Worm (Caenorhabditis elegans) whole organism, early embryonic: ENCODE measurements around the gene tig-2.

Source experiments
- B0310.2 ChIP-seq: sonication (generic microtip); optimal IDR thresholded peaks from 2 replicates; lab custom pipeline; 2016; ENCODE audit warnings: mild to moderate bottlenecking, missing genetic modification characterization, missing compliant biosample characterization
- F13C5.2 ChIP-seq: sonication (generic microtip); optimal IDR thresholded peaks from 2 replicates; lab custom pipeline; 2017; ENCODE audit warnings: mild to moderate bottlenecking, missing genetic modification characterization, inconsistent platforms, missing compliant biosample characterization
- aly-1 ChIP-seq: sonication (generic microtip); optimal IDR thresholded peaks from 2 replicates; lab custom pipeline; 2016; ENCODE audit warnings: missing genetic modification characterization, missing compliant biosample characterization
- ama-1 ChIP-seq: fragments of 150-350 bp; optimal IDR thresholded peaks from 2 replicates; lab custom pipeline; 2014
- ceh-13 ChIP-seq: fragments of 200-800 bp; sonication (Bioruptor generic); optimal IDR thresholded peaks from 2 replicates; lab custom pipeline; 2018; ENCODE audit warnings: mild to moderate bottlenecking, missing genetic modification characterization, missing compliant biosample characterization
- ceh-36 ChIP-seq: sonication (generic microtip); optimal IDR thresholded peaks from 2 replicates; lab custom pipeline; 2016; ENCODE audit warnings: missing genetic modification characterization, inconsistent platforms, missing compliant biosample characterization
- ets-7 ChIP-seq: sonication (generic microtip); optimal IDR thresholded peaks from 2 replicates; lab custom pipeline; 2016; ENCODE audit warnings: missing genotype, missing genetic modification characterization, missing compliant biosample characterization
- flt-1 ChIP-seq: fragments of 200-800 bp; sonication (Bioruptor generic); IDR thresholded peaks from 2 replicates; pipeline ENCODE4 v1.3.6; 2022; ENCODE audit warnings: missing genetic modification characterization, missing compliant biosample characterization
- hmbx-1 ChIP-seq: sonication (generic microtip); optimal IDR thresholded peaks from 2 replicates; lab custom pipeline; 2016; ENCODE audit warnings: mild to moderate bottlenecking, missing genetic modification characterization, missing compliant biosample characterization
- hmg-4 ChIP-seq: fragments of 200-800 bp; sonication (Bioruptor generic); optimal IDR thresholded peaks from 2 replicates; lab custom pipeline; 2018; ENCODE audit warnings: mild to moderate bottlenecking, missing genetic modification characterization, missing compliant biosample characterization
- hnd-1 ChIP-seq: sonication (generic microtip); optimal IDR thresholded peaks from 2 replicates; lab custom pipeline; 2016; ENCODE audit warnings: missing genetic modification characterization, missing compliant biosample characterization
- pes-1 ChIP-seq: fragments of 200-800 bp; sonication (Bioruptor generic); IDR thresholded peaks from 2 replicates; pipeline ENCODE4 v1.3.6; 2022; ENCODE audit warnings: missing genetic modification reagents, missing genetic modification characterization, missing compliant biosample characterization
- scrt-1 ChIP-seq: fragments of 200-800 bp; sonication (Bioruptor generic); IDR thresholded peaks from 2 replicates; pipeline ENCODE4 v1.3.6; 2022; ENCODE audit warnings: missing genetic modification characterization, missing compliant biosample characterization
- sea-1 ChIP-seq: fragments of 200-800 bp; sonication (Bioruptor generic); conservative IDR thresholded peaks from 2 replicates; pipeline ENCODE4 v1.3.6; 2022; ENCODE audit warnings: missing genetic modification characterization, missing compliant biosample characterization
- tbx-11 ChIP-seq: fragments of 200-800 bp; sonication (Bioruptor generic); IDR thresholded peaks from 2 replicates; pipeline ENCODE4 v1.3.6; 2022; ENCODE audit warnings: missing genetic modification characterization, missing compliant biosample characterization
- tbx-37 ChIP-seq: fragments of 200-800 bp; sonication (Bioruptor generic); conservative IDR thresholded peaks from 2 replicates; pipeline ENCODE4 v1.3.6; 2022; ENCODE audit warnings: missing genetic modification reagents, missing genetic modification characterization, missing compliant biosample characterization
- tra-4 ChIP-seq: sonication (generic microtip); optimal IDR thresholded peaks from 2 replicates; lab custom pipeline; 2017; ENCODE audit warnings: missing genetic modification characterization, missing compliant biosample characterization

Gene tig-2

ce11 chrV:4758019-4758418, 28.1 kb upstream of the tig-2 start:
- TF ChIP-seq ama-1 (lab: Kevin White, UChicago) (no peak), hmg-4 (GFP tag; lab: Kevin White, UChicago) (no peak), F13C5.2 (tag; lab: Kevin White, UChicago) (no peak), tbx-11 (GFP tag; lab: Robert Waterston, UW) (no peak), B0310.2 (tag; lab: Kevin White, UChicago) (no peak), ceh-13 (GFP tag; lab: Kevin White, UChicago) (no peak), flt-1 (GFP tag; lab: Robert Waterston, UW) (no peak), tbx-37 (GFP tag; lab: Robert Waterston, UW) (no peak), ceh-36 (tag; lab: Kevin White, UChicago) (no peak), pes-1 (GFP tag; lab: Robert Waterston, UW) (no peak), scrt-1 (GFP tag; lab: Robert Waterston, UW) (no peak), tra-4 (no peak), hnd-1 (no peak), hmbx-1 (no peak), aly-1 (tag; lab: Kevin White, UChicago) (no peak)

ce11 chrV:4755308-4756029, 25.5 kb upstream of the tig-2 start, which contains the start of gene pgl-3:
TSS of gene pgl-3 (plus strand) at chrV:4755979.
- no peak for TF ChIP-seq B0310.2 (tag; lab: Kevin White, UChicago)
- TF ChIP-seq ets-7 (tag; lab: Kevin White, UChicago), result no peak
- no peak for TF ChIP-seq scrt-1 (GFP tag; lab: Robert Waterston, UW)
- no peak for TF ChIP-seq F13C5.2 (tag; lab: Kevin White, UChicago)
- TF ChIP-seq sea-1 (GFP tag; lab: Robert Waterston, UW), result no peak
- TF ChIP-seq tbx-37 (GFP tag; lab: Robert Waterston, UW), result no peak
- TF ChIP-seq tbx-11 (GFP tag; lab: Robert Waterston, UW), result no peak
- no peak for TF ChIP-seq hmg-4 (GFP tag; lab: Kevin White, UChicago)
- no peak for TF ChIP-seq ceh-13 (GFP tag; lab: Kevin White, UChicago)
- no peak for TF ChIP-seq tra-4
- no peak for TF ChIP-seq ceh-36 (tag; lab: Kevin White, UChicago)
- no peak for TF ChIP-seq hnd-1

- TF ChIP-seq B0310.2 (tag; lab: Kevin White, UChicago) (no peak), aly-1 (tag; lab: Kevin White, UChicago) (no peak), pes-1 (GFP tag; lab: Robert Waterston, UW) (no peak), tbx-37 (GFP tag; lab: Robert Waterston, UW) (no peak), scrt-1 (GFP tag; lab: Robert Waterston, UW) (no peak), ets-7 (tag; lab: Kevin White, UChicago) (no peak), sea-1 (GFP tag; lab: Robert Waterston, UW) (no peak), ceh-13 (GFP tag; lab: Kevin White, UChicago) (no peak)
Measured at ce11 chrV:4754684-4755211, 24.8 kb upstream of the tig-2 start.

ce11 chrV:4754123-4754522, 24.2 kb upstream of the tig-2 start, which contains the start of gene hil-4:
TSS of gene hil-4 (plus strand) at chrV:4754313.
- TF ChIP-seq ama-1 (lab: Kevin White, UChicago) (no peak), hnd-1 (no peak), scrt-1 (GFP tag; lab: Robert Waterston, UW) (no peak), tbx-37 (GFP tag; lab: Robert Waterston, UW) (no peak), F13C5.2 (tag; lab: Kevin White, UChicago) (no peak), tra-4 (no peak), aly-1 (tag; lab: Kevin White, UChicago) (no peak), flt-1 (GFP tag; lab: Robert Waterston, UW) (no peak), B0310.2 (tag; lab: Kevin White, UChicago) (no peak), sea-1 (GFP tag; lab: Robert Waterston, UW) (no peak), hmg-4 (GFP tag; lab: Kevin White, UChicago) (no peak), ceh-36 (tag; lab: Kevin White, UChicago) (no peak), ceh-13 (GFP tag; lab: Kevin White, UChicago) (no peak), ets-7 (tag; lab: Kevin White, UChicago) (no peak), pes-1 (GFP tag; lab: Robert Waterston, UW) (no peak), hmbx-1 (no peak), tbx-11 (GFP tag; lab: Robert Waterston, UW) (no peak)

ce11 chrV:4750294-4750693, 20.3 kb upstream of the tig-2 start, which contains the start of gene C18G1.6:
TSS of gene C18G1.6 (plus strand) at chrV:4750594.
- no peak for TF ChIP-seq hmbx-1
- TF ChIP-seq ets-7 (tag; lab: Kevin White, UChicago), result no peak
- no peak for TF ChIP-seq B0310.2 (tag; lab: Kevin White, UChicago)
- no peak for TF ChIP-seq flt-1 (GFP tag; lab: Robert Waterston, UW)
- TF ChIP-seq ceh-36 (tag; lab: Kevin White, UChicago), result no peak
- TF ChIP-seq hnd-1, result no peak
- TF ChIP-seq sea-1 (GFP tag; lab: Robert Waterston, UW), result no peak
- no peak for TF ChIP-seq pes-1 (GFP tag; lab: Robert Waterston, UW)
- no peak for TF ChIP-seq tra-4
- no peak for TF ChIP-seq ceh-13 (GFP tag; lab: Kevin White, UChicago)
- no peak for TF ChIP-seq ama-1 (lab: Kevin White, UChicago)
- TF ChIP-seq aly-1 (tag; lab: Kevin White, UChicago), result no peak
- TF ChIP-seq hmg-4 (GFP tag; lab: Kevin White, UChicago), result no peak
- no peak for TF ChIP-seq tbx-37 (GFP tag; lab: Robert Waterston, UW)

ce11 chrV:4745269-4745668, 15.3 kb upstream of the tig-2 start, which contains the start of gene C18G1.7:
TSS of gene C18G1.7 (plus strand) at chrV:4745569.
- TF ChIP-seq hmg-4 (GFP tag; lab: Kevin White, UChicago) (no peak), pes-1 (GFP tag; lab: Robert Waterston, UW) (no peak), ceh-36 (tag; lab: Kevin White, UChicago) (no peak), sea-1 (GFP tag; lab: Robert Waterston, UW) (no peak)
